Worm (Caenorhabditis elegans) whole organism, L1 larva: ENCODE data around the gene Y46G5A.14.

ENCODE experiments used
- C16A3.4 ChIP-seq: fragments of 150-350 bp; optimal IDR thresholded peaks from 2 replicates; lab custom pipeline; 2014; ENCODE audit warnings: missing biosample characterization, missing genetic modification characterization
- F16B12.6 ChIP-seq: fragments of 150-350 bp; optimal IDR thresholded peaks from 2 replicates; lab custom pipeline; 2014; ENCODE audit warnings: missing biosample characterization, missing genetic modification characterization
- aha-1 ChIP-seq: fragments of 150-350 bp; optimal IDR thresholded peaks from 2 replicates; lab custom pipeline; 2014; ENCODE audit warnings: missing biosample characterization, missing genetic modification characterization
- aly-2 ChIP-seq: fragments of 150-350 bp; optimal IDR thresholded peaks from 2 replicates; lab custom pipeline; 2014; ENCODE audit warnings: missing biosample characterization, missing genetic modification characterization
- blmp-1 ChIP-seq: fragments of 150-350 bp; optimal IDR thresholded peaks from 2 replicates; lab custom pipeline; 2014; ENCODE audit warnings: missing biosample characterization, missing genetic modification characterization
- ceh-63 ChIP-seq: fragments of 200-800 bp; sonication (Bioruptor generic); optimal IDR thresholded peaks from 2 replicates; lab custom pipeline; 2018; ENCODE audit warnings: mild to moderate bottlenecking, missing genetic modification characterization, missing compliant biosample characterization
- ceh-8 ChIP-seq: fragments of 200-800 bp; sonication (Bioruptor generic); optimal IDR thresholded peaks from 2 replicates; lab custom pipeline; 2018; ENCODE audit warnings: mild to moderate bottlenecking, missing genetic modification characterization, moderate library complexity, missing compliant biosample characterization
- ceh-82 ChIP-seq, 3 experiments: fragments of 150-350 bp in 1 of 3; sonication (generic microtip) in 2 of 3; optimal IDR thresholded peaks; 2 replicates each; lab custom pipeline; 2014 to 2017; ENCODE audit warnings: missing biosample characterization in 3 of 3, missing genetic modification characterization in 3 of 3
- ceh-90 ChIP-seq: sonication (generic microtip); optimal IDR thresholded peaks from 2 replicates; lab custom pipeline; 2016; ENCODE audit warnings: missing genetic modification characterization, missing compliant biosample characterization
- ces-1 ChIP-seq: fragments of 150-350 bp; optimal IDR thresholded peaks from 2 replicates; lab custom pipeline; 2014; ENCODE audit warnings: missing biosample characterization, missing genetic modification reagents, missing genetic modification characterization
- dsc-1 ChIP-seq: sonication (generic microtip); optimal IDR thresholded peaks from 2 replicates; lab custom pipeline; 2016; ENCODE audit warnings: mild to moderate bottlenecking, missing genetic modification characterization, missing compliant biosample characterization
- efl-3 ChIP-seq: fragments of 200-800 bp; sonication (Bioruptor generic); optimal IDR thresholded peaks from 2 replicates; lab custom pipeline; 2018; ENCODE audit warnings: mild to moderate bottlenecking, missing genetic modification characterization, missing compliant biosample characterization
- egl-13 ChIP-seq: sonication (generic microtip); optimal IDR thresholded peaks from 2 replicates; lab custom pipeline; 2016; ENCODE audit warnings: missing genotype, missing genetic modification reagents, missing genetic modification characterization, missing compliant biosample characterization
- egl-27 ChIP-seq, 2 experiments: fragments of 150-350 bp in 1 of 2; sonication (generic microtip); optimal IDR thresholded peaks; 3 replicates each; lab custom pipeline; 2017 to 2018; ENCODE audit warnings: missing biosample characterization in 2 of 2, missing genetic modification characterization in 2 of 2, missing genetic modification reagents in 2 of 2
- elt-2 ChIP-seq: sonication (generic microtip); optimal IDR thresholded peaks from 2 replicates; lab custom pipeline; 2016; ENCODE audit warnings: missing genetic modification characterization, mild to moderate bottlenecking, inconsistent platforms, missing compliant biosample characterization, missing genetic modification reagents
- elt-3 ChIP-seq, 6 experiments: fragments of 150-350 bp in 1 of 6; sonication (generic microtip); optimal IDR thresholded peaks; 2 replicates each; lab custom pipeline; 2017 to 2018; ENCODE audit warnings: missing biosample characterization in 6 of 6, missing genetic modification characterization in 6 of 6, inconsistent platforms in 1 of 6
- fkh-10 ChIP-seq: sonication (generic microtip); optimal IDR thresholded peaks from 2 replicates; lab custom pipeline; 2017; ENCODE audit warnings: missing biosample characterization, missing genetic modification reagents, missing genetic modification characterization
- fos-1 ChIP-seq: fragments of 150-350 bp; optimal IDR thresholded peaks from 2 replicates; lab custom pipeline; 2014; ENCODE audit warnings: missing biosample characterization, missing genetic modification characterization
- hlh-17 ChIP-seq: fragments of 200-800 bp; sonication (Bioruptor generic); optimal IDR thresholded peaks from 2 replicates; lab custom pipeline; 2018; ENCODE audit warnings: missing genetic modification characterization, mild to moderate bottlenecking, missing compliant biosample characterization, moderate library complexity, borderline replicate concordance
- isw-1 ChIP-seq: fragments of 200-800 bp; sonication (Bioruptor generic); IDR thresholded peaks from 2 replicates; pipeline ENCODE4 v1.3.6; 2022; ENCODE audit warnings: missing genetic modification characterization, missing compliant biosample characterization
- lin-15B ChIP-seq: fragments of 150-350 bp; sonication (generic microtip); optimal IDR thresholded peaks from 3 replicates; lab custom pipeline; 2014; ENCODE audit warnings: missing biosample characterization, missing genetic modification characterization
- lin-35 ChIP-seq, 2 experiments: fragments of 150-350 bp; optimal IDR thresholded peaks; 2 replicates each; lab custom pipeline; 2014; ENCODE audit warnings: missing biosample characterization in 2 of 2, missing genetic modification characterization in 2 of 2, missing genetic modification reagents in 2 of 2
- lsy-2 ChIP-seq, 2 experiments: fragments of 150-350 bp; optimal IDR thresholded peaks; 2 replicates each; lab custom pipeline; 2014; ENCODE audit warnings: missing biosample characterization in 2 of 2, missing genetic modification characterization in 2 of 2
- mdl-1 ChIP-seq, 2 experiments: fragments of 150-350 bp; optimal IDR thresholded peaks; 2 replicates each; lab custom pipeline; 2014 to 2017; ENCODE audit warnings: missing biosample characterization in 2 of 2, missing genetic modification characterization in 2 of 2, inconsistent platforms in 1 of 2
- nhr-19 ChIP-seq: fragments of 200-800 bp; sonication (Bioruptor generic); conservative IDR thresholded peaks from 2 replicates; pipeline ENCODE4 v1.3.6; 2022; ENCODE audit warnings: missing genetic modification characterization, missing compliant biosample characterization
- nhr-20 ChIP-seq: sonication (generic microtip); optimal IDR thresholded peaks from 2 replicates; lab custom pipeline; 2016; ENCODE audit warnings: mild to moderate bottlenecking, missing genetic modification characterization, missing compliant biosample characterization
- nhr-237 ChIP-seq: fragments of 150-350 bp; optimal IDR thresholded peaks from 2 replicates; lab custom pipeline; 2014; ENCODE audit warnings: missing biosample characterization, missing genetic modification characterization
- nhr-28 ChIP-seq: fragments of 150-350 bp; optimal IDR thresholded peaks from 2 replicates; lab custom pipeline; 2014; ENCODE audit warnings: missing biosample characterization, missing genetic modification characterization
- nhr-90 ChIP-seq: sonication (generic microtip); optimal IDR thresholded peaks from 2 replicates; lab custom pipeline; 2016; ENCODE audit warnings: mild to moderate bottlenecking, missing genetic modification characterization, missing compliant biosample characterization; ENCODE audit not compliant: poor library complexity
- pag-3 ChIP-seq: sonication (generic microtip); optimal IDR thresholded peaks from 2 replicates; lab custom pipeline; 2017; ENCODE audit warnings: missing genetic modification characterization, mild to moderate bottlenecking, missing compliant biosample characterization, antibody characterized with exemption, borderline replicate concordance; ENCODE audit not compliant: insufficient read depth
- snpc-4 ChIP-seq: fragments of 150-350 bp; optimal IDR thresholded peaks from 2 replicates; lab custom pipeline; 2014; ENCODE audit warnings: missing biosample characterization, missing genetic modification characterization
- snu-23 ChIP-seq: sonication (generic microtip); optimal IDR thresholded peaks from 2 replicates; lab custom pipeline; 2016; ENCODE audit warnings: missing genetic modification characterization, missing compliant biosample characterization
- sup-37 ChIP-seq: fragments of 200-800 bp; sonication (Bioruptor generic); optimal IDR thresholded peaks from 2 replicates; lab custom pipeline; 2018; ENCODE audit warnings: mild to moderate bottlenecking, missing genetic modification characterization, missing compliant biosample characterization
- swsn-7 ChIP-seq: sonication (generic microtip); optimal IDR thresholded peaks from 2 replicates; lab custom pipeline; 2016; ENCODE audit warnings: missing genetic modification characterization, missing compliant biosample characterization
- unc-130 ChIP-seq: fragments of 150-350 bp; optimal IDR thresholded peaks from 2 replicates; lab custom pipeline; 2017; ENCODE audit warnings: missing biosample characterization, missing genetic modification characterization, inconsistent platforms
- unc-30 ChIP-seq: sonication (generic microtip); optimal IDR thresholded peaks from 2 replicates; lab custom pipeline; 2017; ENCODE audit warnings: missing biosample characterization, missing genetic modification characterization
- unc-98 ChIP-seq: fragments of 200-800 bp; sonication (Bioruptor generic); IDR thresholded peaks from 2 replicates; pipeline ENCODE4 v1.3.6; 2022; ENCODE audit warnings: missing genetic modification characterization, missing compliant biosample characterization
- vab-15 ChIP-seq: sonication (generic microtip); optimal IDR thresholded peaks from 2 replicates; lab custom pipeline; 2017; ENCODE audit warnings: missing genotype, mild to moderate bottlenecking, missing genetic modification characterization, missing compliant biosample characterization
- xbp-1 ChIP-seq: sonication (generic microtip); optimal IDR thresholded peaks from 2 replicates; lab custom pipeline; 2016; ENCODE audit warnings: missing genetic modification characterization, missing compliant biosample characterization
- zip-4 ChIP-seq: fragments of 200-800 bp; sonication (Bioruptor generic); optimal IDR thresholded peaks from 2 replicates; lab custom pipeline; 2018; ENCODE audit warnings: mild to moderate bottlenecking, missing genetic modification characterization, moderate library complexity, missing compliant biosample characterization

Y46G5A.14 gene

ce11 chrII:12818488-12818887 lies 44.0 kb downstream of the Y46G5A.14 start, which contains the start of gene Y46G5A.22:
Y46G5A.22 (minus strand) TSS chrII:12818588.
- TF ChIP-seq ceh-82 (tag; optimal IDR thresholded peaks at IDR 0.05; lab: Kevin White, UChicago): no peak
- no peak for TF ChIP-seq mdl-1 (tag; optimal IDR thresholded peaks at IDR 0.05; lab: Kevin White, UChicago)
- TF ChIP-seq nhr-90 (tag; lab: Kevin White, UChicago): no peak
- TF ChIP-seq F16B12.6 (tag; lab: Kevin White, UChicago): no peak
- TF ChIP-seq zip-4: no peak
- no peak for TF ChIP-seq nhr-28 (tag; lab: Kevin White, UChicago)
- no peak for TF ChIP-seq egl-13 (tag; lab: Kevin White, UChicago)
- TF ChIP-seq ceh-90: no peak
- TF ChIP-seq fos-1 (tag; lab: Kevin White, UChicago): no peak
- no peak for TF ChIP-seq snpc-4 (tag; lab: Kevin White, UChicago)
- no peak for TF ChIP-seq unc-30 (tag; lab: Kevin White, UChicago)
- TF ChIP-seq unc-130 (tag; lab: Kevin White, UChicago): no peak
- no peak for TF ChIP-seq aha-1 (tag; lab: Kevin White, UChicago)
- no peak for TF ChIP-seq nhr-19 (GFP tag; lab: Robert Waterston, UW)
- TF ChIP-seq sup-37: no peak
- TF ChIP-seq elt-3 (tag; optimal IDR thresholded peaks at IDR 0.05; lab: Kevin White, UChicago): no peak
- TF ChIP-seq snu-23 (GFP tag; lab: Kevin White, UChicago): no peak
- no peak for TF ChIP-seq dsc-1 (tag; lab: Kevin White, UChicago)
- TF ChIP-seq C16A3.4: no peak
- TF ChIP-seq, all 84 proteins: peak for 0

- TF ChIP-seq ceh-63 (GFP tag; lab: Kevin White, UChicago) (no peak), blmp-1 (tag; lab: Kevin White, UChicago) (peak; percentile 68)
- TF ChIP-seq, all 84 proteins: peak for 1
These were observed 45.5 kb downstream of the Y46G5A.14 start for ce11 chrII:12819979-12820378.

- TF ChIP-seq egl-27 (tag; optimal IDR thresholded peaks at IDR 0.05; lab: Kevin White, UChicago) (no peak), elt-3 (tag; optimal IDR thresholded peaks at IDR 0.05; lab: Kevin White, UChicago) (peak in 1 of 6 experiments; percentile 15), elt-2 (tag; lab: Kevin White, UChicago) (peak; percentile 71), ceh-8 (GFP tag; lab: Kevin White, UChicago) (no peak), nhr-237 (tag; lab: Kevin White, UChicago) (no peak), swsn-7 (tag; lab: Kevin White, UChicago) (no peak), ces-1 (GFP tag; lab: Kevin White, UChicago) (no peak), nhr-90 (tag; lab: Kevin White, UChicago) (no peak), F16B12.6 (tag; lab: Kevin White, UChicago) (no peak), lsy-2 (tag; optimal IDR thresholded peaks at IDR 0.05; lab: Kevin White, UChicago) (no peak)
These were observed 48.9 kb downstream of the Y46G5A.14 start, which contains the start of gene Y46G5A.36 for ce11 chrII:12823437-12823836. Y46G5A.36 (plus strand) TSS chrII:12823679.

- TF ChIP-seq fkh-10 (GFP tag; lab: Kevin White, UChicago) (no peak), fos-1 (tag; lab: Kevin White, UChicago) (no peak), aly-2 (tag; lab: Kevin White, UChicago) (no peak), xbp-1 (tag; lab: Kevin White, UChicago) (no peak), efl-3 (no peak), nhr-20 (tag; lab: Kevin White, UChicago) (no peak), hlh-17 (GFP tag; lab: Kevin White, UChicago) (no peak), vab-15 (no peak), snpc-4 (tag; lab: Kevin White, UChicago) (no peak), sup-37 (no peak), lin-35 (GFP tag; optimal IDR thresholded peaks at IDR 0.05; lab: Kevin White, UChicago) (no peak), pag-3 (tag; lab: Kevin White, UChicago) (no peak), unc-98 (GFP tag; lab: Robert Waterston, UW) (no peak), isw-1 (no peak), lin-15B (tag; lab: Kevin White, UChicago) (no peak)
These were observed 50.0 kb downstream of the Y46G5A.14 start for ce11 chrII:12824463-12824862.
